Fruit fly (Drosophila melanogaster): ENCODE results near the gene Saf6.

DNA sequence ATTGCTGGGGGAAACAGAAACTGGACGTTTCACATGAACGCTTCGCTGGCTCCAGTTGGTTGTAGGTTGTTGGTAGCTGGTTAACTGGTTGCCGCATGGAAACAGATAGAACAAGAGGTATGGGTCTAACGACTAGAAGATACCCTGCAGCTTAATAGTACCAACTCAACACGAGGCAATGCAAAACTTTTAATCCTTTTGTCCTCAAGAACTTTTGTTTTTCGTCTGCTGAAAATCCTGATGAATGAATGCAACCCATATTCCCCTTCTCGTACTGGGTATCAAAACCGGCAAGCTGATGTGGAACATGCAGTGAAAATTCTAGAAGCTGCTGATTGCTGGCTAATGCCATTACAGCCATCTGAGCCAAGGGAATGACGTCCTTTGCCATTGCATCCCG lies 22.2 kb upstream of the Saf6 start:
- TF ChIP-seq EcR (GFP tag; optimal IDR thresholded peaks at IDR 0.05): no peak
- no peak for TF ChIP-seq Dll (optimal IDR thresholded peaks at IDR 0.05)
- TF ChIP-seq usp (GFP tag; optimal IDR thresholded peaks at IDR 0.05): no peak

All from whole organism.